Worm (Caenorhabditis elegans) whole organism, L3 larva: ENCODE results near the gene Y73F8A.12.

ENCODE experiments used
- ama-1 ChIP-seq: fragments of 150-350 bp; optimal IDR thresholded peaks from 2 replicates; lab custom pipeline; 2018
- lin-39 ChIP-seq: fragments of 150-350 bp; optimal IDR thresholded peaks from 2 replicates; lab custom pipeline; 2018; ENCODE audit warnings: missing biosample characterization, missing genetic modification reagents, missing genetic modification characterization
- mml-1 ChIP-seq: fragments of 150-350 bp; sonication (generic microtip); optimal IDR thresholded peaks from 3 replicates; lab custom pipeline; 2014; ENCODE audit warnings: missing biosample characterization, missing genetic modification characterization
- sea-2 ChIP-seq: fragments of 150-350 bp; sonication (generic microtip); optimal IDR thresholded peaks from 4 replicates; lab custom pipeline; 2014; ENCODE audit warnings: missing biosample characterization, missing genetic modification reagents, missing genetic modification characterization
- tbx-2 ChIP-seq: sonication (generic microtip); optimal IDR thresholded peaks from 2 replicates; lab custom pipeline; 2016; ENCODE audit warnings: mild to moderate bottlenecking, missing genetic modification characterization, missing compliant biosample characterization

ce11 chrIV:15300041-15300440 is 11.4 kb downstream of the Y73F8A.12 start:
- TF ChIP-seq lin-39 (tag; lab: Kevin White, UChicago): no peak
- no peak for TF ChIP-seq ama-1 (lab: Kevin White, UChicago)
- no peak for TF ChIP-seq tbx-2 (tag; lab: Kevin White, UChicago)
- TF ChIP-seq sea-2 (GFP tag; lab: Kevin White, UChicago): no peak
- TF ChIP-seq mml-1 (tag; lab: Kevin White, UChicago): no peak
